Worm (Caenorhabditis elegans) whole organism, L4 larva: Measurements from ENCODE around the gene Y75D11A.2.

Experiments
- F49E8.2 ChIP-seq: sonication (generic microtip); optimal IDR thresholded peaks from 2 replicates; lab custom pipeline; 2016; ENCODE audit warnings: missing compliant biosample characterization, mild to moderate bottlenecking, missing genetic modification characterization, borderline replicate concordance
- R02D3.7 ChIP-seq: fragments of 150-350 bp; sonication (generic microtip); optimal IDR thresholded peaks from 3 replicates; lab custom pipeline; 2014; ENCODE audit warnings: missing biosample characterization, missing genetic modification characterization
- aha-1 ChIP-seq: fragments of 150-350 bp; peaks from one replicate; lab custom pipeline; 2014; ENCODE audit warnings: missing biosample characterization, missing genetic modification characterization
- arid-1 ChIP-seq: fragments of 200-800 bp; sonication (Bioruptor generic); conservative IDR thresholded peaks from 2 replicates; pipeline ENCODE4 v1.3.6; 2022; ENCODE audit warnings: missing genetic modification reagents, missing genetic modification characterization, missing compliant biosample characterization
- egl-27 ChIP-seq: sonication (generic microtip); optimal IDR thresholded peaks from 3 replicates; lab custom pipeline; 2017; ENCODE audit warnings: missing biosample characterization, missing genetic modification reagents, missing genetic modification characterization
- fos-1 ChIP-seq: fragments of 150-350 bp; optimal IDR thresholded peaks from 2 replicates; lab custom pipeline; 2014; ENCODE audit warnings: missing biosample characterization, missing genetic modification characterization
- lin-13 ChIP-seq: fragments of 150-350 bp; optimal IDR thresholded peaks from 2 replicates; lab custom pipeline; 2014; ENCODE audit warnings: missing biosample characterization, missing genetic modification reagents, missing genetic modification characterization
- lsy-2 ChIP-seq, 2 experiments: fragments of 150-350 bp in 1 of 2; sonication (generic microtip) in 1 of 2; optimal IDR thresholded peaks; 2 replicates each; lab custom pipeline; 2014 to 2017; ENCODE audit warnings: missing biosample characterization in 2 of 2, missing genetic modification characterization in 2 of 2
- mdl-1 ChIP-seq, 2 experiments: fragments of 150-350 bp in 1 of 2; sonication (generic microtip) in 1 of 2; optimal IDR thresholded peaks; 2 replicates each; lab custom pipeline; 2014 to 2017; ENCODE audit warnings: missing biosample characterization in 2 of 2, missing genetic modification characterization in 2 of 2
- pha-4 ChIP-seq, 2 experiments: fragments of 150-350 bp in 1 of 2; fragments of 200-800 bp in 1 of 2; sonication (Bioruptor generic) in 1 of 2; IDR thresholded peaks in 1 of 2; optimal IDR thresholded peaks in 1 of 2; 2 replicates each; pipeline versions ENCODE4 v1.3.6 to Lab custom; 2014 to 2022; ENCODE audit warnings: missing genetic modification characterization in 2 of 2, missing genetic modification reagents in 2 of 2, missing biosample characterization in 1 of 2, missing compliant biosample characterization in 1 of 2
- pqm-1 ChIP-seq: sonication (generic microtip); optimal IDR thresholded peaks from 2 replicates; lab custom pipeline; 2017; ENCODE audit warnings: missing biosample characterization, missing genetic modification characterization
- tra-1 ChIP-seq: fragments of 200-800 bp; sonication (Bioruptor generic); IDR thresholded peaks from 2 replicates; pipeline ENCODE4 v1.3.6; 2022; ENCODE audit warnings: missing genetic modification reagents, missing genetic modification characterization, missing compliant biosample characterization
- ztf-11 ChIP-seq: fragments of 150-350 bp; optimal IDR thresholded peaks from 2 replicates; lab custom pipeline; 2014; ENCODE audit warnings: missing biosample characterization, missing genetic modification characterization

DNA sequence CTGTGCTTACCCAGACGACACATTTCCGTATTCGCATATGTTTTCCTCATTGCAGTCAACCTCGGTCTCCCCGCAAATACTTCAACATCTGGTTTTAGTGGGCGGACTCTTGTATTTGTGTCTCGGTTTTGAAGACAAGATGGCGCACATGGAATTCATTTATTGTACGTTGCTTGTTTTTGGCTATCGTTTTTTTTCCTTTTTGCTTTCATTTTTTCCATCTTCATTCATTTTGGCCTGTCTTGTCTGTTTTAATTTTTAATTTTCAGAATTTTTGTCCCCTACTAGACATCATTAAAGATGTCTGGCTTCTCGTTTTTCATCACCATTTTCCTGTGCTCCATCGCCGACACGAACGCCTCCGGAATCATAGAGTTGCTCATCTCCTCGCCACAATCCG is 44.0 kb downstream of the Y75D11A.2 start, which contains the start of gene arg-1:
- TF ChIP-seq lin-13 (GFP tag; lab: Kevin White, UChicago) (no peak), lsy-2 (tag; optimal IDR thresholded peaks at IDR 0.05; lab: Kevin White, UChicago) (no peak), F49E8.2 (no peak), R02D3.7 (tag; lab: Kevin White, UChicago) (no peak), egl-27 (no peak), mdl-1 (tag; optimal IDR thresholded peaks at IDR 0.05; lab: Kevin White, UChicago) (no peak), fos-1 (tag; lab: Kevin White, UChicago) (no peak), ztf-11 (no peak), pha-4 (GFP tag; IDR thresholded peaks at IDR 0.05; lab: Robert Waterston, UW) (no peak), pha-4 (tag; optimal IDR thresholded peaks at IDR 0.05; lab: Kevin White, UChicago) (no peak), arid-1 (GFP tag; lab: Robert Waterston, UW) (no peak), aha-1 (tag; lab: Kevin White, UChicago) (no peak), pqm-1 (tag; lab: Kevin White, UChicago) (no peak), tra-1 (no peak)
